Worm (Caenorhabditis elegans) whole organism, L4 larva: ENCODE results near the gene ZK455.5.

Experiments used
- T20F7.1 ChIP-seq: fragments of 200-800 bp; sonication (Bioruptor generic); optimal IDR thresholded peaks from 2 replicates; lab custom pipeline; 2018; ENCODE audit warnings: mild to moderate bottlenecking, missing genetic modification characterization, missing compliant biosample characterization
- ces-1 ChIP-seq: fragments of 150-350 bp; sonication (generic microtip); optimal IDR thresholded peaks from 4 replicates; lab custom pipeline; 2014; ENCODE audit warnings: missing biosample characterization, missing genetic modification reagents, missing genetic modification characterization
- egl-27 ChIP-seq: sonication (generic microtip); optimal IDR thresholded peaks from 3 replicates; lab custom pipeline; 2017; ENCODE audit warnings: missing biosample characterization, missing genetic modification reagents, missing genetic modification characterization
- fos-1 ChIP-seq: fragments of 150-350 bp; optimal IDR thresholded peaks from 2 replicates; lab custom pipeline; 2014; ENCODE audit warnings: missing biosample characterization, missing genetic modification characterization
- lin-29 ChIP-seq: fragments of 200-800 bp; sonication (Bioruptor generic); IDR thresholded peaks from 2 replicates; pipeline ENCODE4 v1.3.6; 2022; ENCODE audit warnings: missing genetic modification reagents, missing genetic modification characterization, missing compliant biosample characterization
- nhr-25 ChIP-seq: sonication (generic microtip); optimal IDR thresholded peaks from 2 replicates; lab custom pipeline; 2017; ENCODE audit warnings: missing genetic modification characterization, mild to moderate bottlenecking, missing compliant biosample characterization, antibody characterized with exemption, moderate library complexity, borderline replicate concordance; ENCODE audit not compliant: insufficient read depth
- nhr-77 ChIP-seq: fragments of 150-350 bp; optimal IDR thresholded peaks from 2 replicates; lab custom pipeline; 2014; ENCODE audit warnings: missing biosample characterization, missing genetic modification characterization
- pha-4 ChIP-seq, 2 experiments: fragments of 150-350 bp in 1 of 2; fragments of 200-800 bp in 1 of 2; sonication (Bioruptor generic) in 1 of 2; IDR thresholded peaks in 1 of 2; optimal IDR thresholded peaks in 1 of 2; 2 replicates each; pipeline versions ENCODE4 v1.3.6 to Lab custom; 2014 to 2022; ENCODE audit warnings: missing genetic modification characterization in 2 of 2, missing genetic modification reagents in 2 of 2, missing biosample characterization in 1 of 2, missing compliant biosample characterization in 1 of 2
- skn-1 ChIP-seq: fragments of 150-350 bp; optimal IDR thresholded peaks from 2 replicates; lab custom pipeline; 2014; ENCODE audit warnings: missing biosample characterization, missing genetic modification characterization
- unc-62 ChIP-seq, 3 experiments: fragments of 150-350 bp in 1 of 3; sonication (generic microtip); optimal IDR thresholded peaks in 2 of 3; peaks in 1 of 3; 1 replicate in 1 of 3; 2 replicates in 2 of 3; lab custom pipeline; 2014 to 2017; ENCODE audit warnings: missing biosample characterization in 3 of 3, missing genetic modification characterization in 3 of 3, missing genetic modification reagents in 3 of 3, missing genotype in 1 of 3
- vab-7 ChIP-seq: fragments of 200-800 bp; sonication (Bioruptor generic); IDR thresholded peaks from 2 replicates; pipeline ENCODE4 v1.3.6; 2022; ENCODE audit warnings: missing genetic modification reagents, missing genetic modification characterization, missing compliant biosample characterization
- zfp-3 ChIP-seq: fragments of 200-800 bp; sonication (Bioruptor generic); conservative IDR thresholded peaks from 2 replicates; pipeline ENCODE4 v1.3.6; 2022; ENCODE audit warnings: missing genetic modification reagents, missing genetic modification characterization, missing compliant biosample characterization

DNA sequence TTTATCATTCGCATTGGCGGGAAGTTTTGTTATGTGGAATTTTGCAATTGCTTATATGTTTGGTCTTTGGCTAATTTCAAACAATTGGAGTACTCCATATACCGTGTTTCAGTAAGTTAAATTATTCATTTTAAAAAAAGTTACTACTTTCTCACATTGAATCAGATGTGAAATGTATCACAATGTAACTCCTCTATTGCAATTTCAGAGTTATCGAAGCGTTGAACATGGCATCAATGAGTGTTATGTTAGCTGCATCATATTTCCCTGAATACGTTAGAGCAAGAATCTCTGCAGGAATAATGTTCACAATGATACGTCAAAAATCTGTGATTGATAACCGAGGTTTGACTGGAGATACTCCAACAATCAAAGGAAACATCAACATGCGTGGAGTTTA, 29.1 kb upstream of the ZK455.5 start:
- TF ChIP-seq nhr-77: no peak
- no peak for TF ChIP-seq nhr-25
- TF ChIP-seq pha-4 (GFP tag; IDR thresholded peaks at IDR 0.05; lab: Robert Waterston, UW): no peak
- no peak for TF ChIP-seq pha-4 (tag; optimal IDR thresholded peaks at IDR 0.05; lab: Kevin White, UChicago)
- TF ChIP-seq skn-1 (tag; lab: Kevin White, UChicago): no peak
- TF ChIP-seq egl-27 (tag; lab: Kevin White, UChicago): no peak
- TF ChIP-seq unc-62 (GFP tag; optimal IDR thresholded peaks at IDR 0.05 in 1 of 2; lab: Kevin White, UChicago): peak in 1 of 2 experiments; percentile 94
- TF ChIP-seq unc-62 (tag; optimal IDR thresholded peaks at IDR 0.05; lab: Kevin White, UChicago): no peak
- no peak for TF ChIP-seq ces-1 (GFP tag; lab: Kevin White, UChicago)
- no peak for TF ChIP-seq vab-7 (GFP tag; lab: Robert Waterston, UW)
- TF ChIP-seq zfp-3 (GFP tag; lab: Robert Waterston, UW): no peak
- no peak for TF ChIP-seq lin-29 (GFP tag; lab: Robert Waterston, UW)
- TF ChIP-seq fos-1 (tag; lab: Kevin White, UChicago): no peak
- no peak for TF ChIP-seq T20F7.1 (GFP tag; lab: Kevin White, UChicago)
